Fruit fly (Drosophila melanogaster) whole organism: Measurements from ENCODE around the gene CG8840.

Source experiments
- CG8478 ChIP-seq: fragments of >200 bp; optimal IDR thresholded peaks from 2 replicates; lab custom pipeline; 2018; ENCODE audit warnings: inconsistent platforms
- Dll ChIP-seq: fragments of >200 bp; optimal IDR thresholded peaks from 2 replicates; lab custom pipeline; 2017
- EcR ChIP-seq, 2 experiments: fragments of >200 bp; optimal IDR thresholded peaks; 2 replicates each; lab custom pipeline; 2017; ENCODE audit warnings: missing biosample characterization in 2 of 2, missing genetic modification characterization in 2 of 2, missing genetic modification reagents in 2 of 2
- pan ChIP-seq: fragments of >200 bp; optimal IDR thresholded peaks from 2 replicates; lab custom pipeline; 2017
- psq ChIP-seq: fragments of >200 bp; optimal IDR thresholded peaks from 2 replicates; lab custom pipeline; 2017
- usp ChIP-seq: fragments of >200 bp; optimal IDR thresholded peaks from 2 replicates; lab custom pipeline; 2017; ENCODE audit warnings: missing biosample characterization, missing genetic modification characterization, mixed read lengths

DNA sequence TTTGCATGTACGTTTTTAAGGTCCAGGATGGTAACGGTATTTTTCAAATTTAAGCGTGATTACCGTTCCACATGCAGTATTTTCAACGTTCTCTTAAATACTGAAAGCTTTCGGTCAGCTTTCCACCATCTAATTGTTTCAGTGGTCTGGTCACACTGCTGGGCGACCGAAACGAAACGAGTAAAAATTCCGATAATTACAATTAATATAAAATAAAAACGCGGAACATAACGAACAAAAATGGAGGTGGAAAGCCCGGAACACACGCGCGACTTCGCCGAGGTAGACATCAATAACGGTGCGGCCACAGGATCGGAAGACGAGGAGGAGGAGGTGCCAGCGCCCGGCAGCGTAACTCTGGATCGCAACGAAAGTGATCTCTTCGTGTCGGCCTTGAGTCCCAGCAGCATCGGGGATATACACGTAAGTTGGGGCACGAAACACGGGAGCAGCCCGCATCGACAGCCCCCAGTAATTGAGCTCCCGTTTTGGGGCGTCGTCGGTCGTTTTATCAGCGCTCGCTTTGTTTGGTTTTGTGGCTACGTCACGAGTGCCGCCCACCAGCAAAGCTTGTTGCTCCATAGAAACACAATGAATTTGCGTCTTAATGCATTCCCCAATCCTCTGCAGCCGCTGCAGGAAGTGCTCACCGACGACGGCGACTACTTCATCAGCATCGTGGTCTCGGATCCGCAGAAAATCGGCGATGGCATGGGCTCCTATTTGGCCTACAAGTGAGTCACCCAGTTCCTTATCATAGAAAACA is 39.4 kb downstream of the CG8840 start, which contains the start of gene Snx1:
- TF ChIP-seq psq (lab: Kevin White, UChicago) (no peak), usp (GFP tag; lab: Kevin White, UChicago) (no peak), EcR (GFP tag; optimal IDR thresholded peaks at IDR 0.05; lab: Kevin White, UChicago) (no peak), Dll (no peak), CG8478 (no peak), pan (lab: Kevin White, UChicago) (no peak)
